Worm (Caenorhabditis elegans) whole organism, L3 larva: Measurements from ENCODE around the gene W08E12.8.

Experiments
- R02D3.7 ChIP-seq: fragments of 150-350 bp; optimal IDR thresholded peaks from 2 replicates; lab custom pipeline; 2014; ENCODE audit warnings: missing biosample characterization, missing genetic modification characterization
- daf-12 ChIP-seq: fragments of 150-350 bp; optimal IDR thresholded peaks from 2 replicates; lab custom pipeline; 2014; ENCODE audit warnings: missing biosample characterization, missing genetic modification reagents, missing genetic modification characterization
- elt-3 ChIP-seq, 3 experiments: fragments of 150-350 bp in 1 of 3; sonication (generic microtip) in 2 of 3; optimal IDR thresholded peaks; 2 replicates in 2 of 3; 4 replicates in 1 of 3; lab custom pipeline; 2014 to 2017; ENCODE audit warnings: missing biosample characterization in 3 of 3, missing genetic modification characterization in 3 of 3
- lin-39 ChIP-seq: fragments of 150-350 bp; optimal IDR thresholded peaks from 2 replicates; lab custom pipeline; 2018; ENCODE audit warnings: missing biosample characterization, missing genetic modification reagents, missing genetic modification characterization
- nhr-43 ChIP-seq: sonication (generic microtip); optimal IDR thresholded peaks from 2 replicates; lab custom pipeline; 2016; ENCODE audit warnings: mild to moderate bottlenecking, missing genetic modification characterization, missing compliant biosample characterization; ENCODE audit not compliant: poor library complexity, severe bottlenecking
- pha-4 ChIP-seq: fragments of 150-350 bp; optimal IDR thresholded peaks from 2 replicates; lab custom pipeline; 2014; ENCODE audit warnings: missing biosample characterization, missing genetic modification reagents, missing genetic modification characterization
- skn-1 ChIP-seq: fragments of 150-350 bp; optimal IDR thresholded peaks from 2 replicates; lab custom pipeline; 2014; ENCODE audit warnings: missing biosample characterization, missing genetic modification characterization
- unc-39 ChIP-seq: sonication (generic microtip); optimal IDR thresholded peaks from 4 replicates; lab custom pipeline; 2017; ENCODE audit warnings: missing biosample characterization, missing genetic modification characterization
- ztf-11 ChIP-seq: fragments of 150-350 bp; optimal IDR thresholded peaks from 2 replicates; lab custom pipeline; 2014; ENCODE audit warnings: missing biosample characterization, missing genetic modification characterization

DNA sequence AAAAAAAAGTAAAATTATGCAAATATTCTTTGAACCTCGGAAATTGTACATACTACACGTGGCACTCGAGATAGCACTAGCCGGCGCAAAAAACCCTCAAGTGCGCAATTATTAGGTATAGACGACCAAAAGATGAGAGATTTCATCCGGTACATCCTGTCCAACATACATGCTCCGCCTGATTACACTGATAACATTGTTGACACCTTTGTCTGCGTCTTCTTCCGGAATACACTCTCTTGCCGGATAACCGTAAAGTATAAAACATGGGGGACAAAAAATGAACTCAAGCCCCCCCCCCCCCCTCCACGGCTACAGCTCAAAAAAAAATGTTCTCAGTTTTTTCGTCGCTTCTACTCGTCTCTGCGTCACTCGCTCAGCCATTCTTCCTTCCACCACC, 6.1 kb downstream of the W08E12.8 start, which contains the start of gene W08E12.6:
- no peak for TF ChIP-seq lin-39 (tag; lab: Kevin White, UChicago)
- no peak for TF ChIP-seq elt-3 (tag; optimal IDR thresholded peaks at IDR 0.05; lab: Kevin White, UChicago)
- TF ChIP-seq R02D3.7 (tag; lab: Kevin White, UChicago): no peak
- TF ChIP-seq skn-1: no peak
- no peak for TF ChIP-seq nhr-43
- TF ChIP-seq pha-4 (tag; lab: Kevin White, UChicago): no peak
- no peak for TF ChIP-seq daf-12 (tag; lab: Kevin White, UChicago)
- no peak for TF ChIP-seq unc-39 (tag; lab: Kevin White, UChicago)
- TF ChIP-seq ztf-11: no peak
